Worm (Caenorhabditis elegans): ENCODE measurements around the gene pals-20.

- TF ChIP-seq nhr-77 (tag; optimal IDR thresholded peaks at IDR 0.05), result no peak
- no peak for TF ChIP-seq skn-1 (tag; optimal IDR thresholded peaks at IDR 0.05)
- no peak for TF ChIP-seq ceh-82 (tag; optimal IDR thresholded peaks at IDR 0.05)
- TF ChIP-seq egl-27 (tag; optimal IDR thresholded peaks at IDR 0.05), result no peak
- no peak for TF ChIP-seq alr-1 (tag; optimal IDR thresholded peaks at IDR 0.05; ENCODE audit: borderline replicate concordance)
- no peak for TF ChIP-seq nhr-11 (tag; optimal IDR thresholded peaks at IDR 0.05)
- no peak for TF ChIP-seq zag-1 (tag; optimal IDR thresholded peaks at IDR 0.05)
- no peak for TF ChIP-seq lin-13 (GFP tag; optimal IDR thresholded peaks at IDR 0.05)
Observed at ce11 chrIII:1403108-1403507, 15.0 kb upstream of the pals-20 start, which contains the start of gene pals-18.

Measured in whole organism, L1 larva.